Worm (Caenorhabditis elegans): ENCODE measurements around the gene sru-31.

DNA sequence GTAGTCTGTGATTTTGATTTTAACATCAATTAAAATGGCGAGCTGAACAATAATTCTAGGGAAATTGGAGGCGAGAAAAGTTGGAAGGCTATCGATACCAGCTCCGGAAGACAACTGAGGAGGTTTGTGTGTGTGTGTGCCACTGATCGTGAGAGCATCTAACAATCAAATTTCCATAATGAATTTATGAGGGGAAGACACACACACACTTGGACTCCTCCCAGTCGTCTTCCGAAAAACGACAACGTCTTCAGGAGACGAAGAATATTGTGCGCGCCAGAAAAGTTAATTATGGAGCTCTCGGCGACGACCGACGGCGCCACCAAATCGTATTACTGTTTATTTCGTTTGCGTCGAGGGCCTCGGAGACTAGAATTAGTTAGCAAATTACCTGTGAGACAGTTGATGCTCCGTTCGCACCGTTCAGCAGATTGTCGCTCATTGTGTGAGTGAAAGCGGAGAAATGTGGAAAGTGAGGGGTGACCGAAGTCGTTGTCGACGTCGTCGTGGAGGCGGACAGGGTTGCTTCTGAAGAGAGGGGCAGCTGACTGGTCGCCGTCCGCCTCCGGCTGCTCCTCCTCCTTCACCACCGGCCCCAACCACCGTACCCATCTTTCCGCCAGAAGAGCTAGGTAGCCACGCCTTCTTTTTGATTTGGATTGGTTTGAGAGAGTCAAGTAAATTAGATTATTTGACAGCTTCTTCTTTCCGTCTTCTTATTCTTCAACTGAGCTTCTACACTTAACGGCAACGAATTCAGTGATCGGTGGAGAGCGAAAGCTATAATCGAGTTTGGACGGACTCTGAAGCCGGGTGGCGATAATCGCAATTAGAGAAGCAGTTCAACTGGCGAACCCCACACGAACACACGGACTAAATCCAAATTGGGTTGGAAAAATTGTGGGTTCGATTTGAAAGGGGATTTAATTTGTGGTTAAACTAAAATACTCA is 47.4 kb upstream of the sru-31 start, which contains the start of gene unc-42:
- TF ChIP-seq ama-1 (optimal IDR thresholded peaks at IDR 0.05) = no peak
- no peak for TF ChIP-seq unc-62 (GFP tag; optimal IDR thresholded peaks at IDR 0.05)
- no peak for TF ChIP-seq skn-1 (tag; optimal IDR thresholded peaks at IDR 0.05)
- TF ChIP-seq fos-1 (tag; optimal IDR thresholded peaks at IDR 0.05) = no peak
- no peak for TF ChIP-seq elt-3 (tag; optimal IDR thresholded peaks at IDR 0.05)
- no peak for TF ChIP-seq zag-1 (tag; optimal IDR thresholded peaks at IDR 0.05)
- TF ChIP-seq snpc-4 (tag; optimal IDR thresholded peaks at IDR 0.05) = no peak
- no peak for TF ChIP-seq aly-2 (tag; optimal IDR thresholded peaks at IDR 0.05)
- TF ChIP-seq lin-15B (tag; optimal IDR thresholded peaks at IDR 0.05) = no peak
- TF ChIP-seq sea-2 (GFP tag; optimal IDR thresholded peaks at IDR 0.05) = no peak
- no peak for TF ChIP-seq mdl-1 (tag; optimal IDR thresholded peaks at IDR 0.05)

Data from whole organism, L3 larva.